Worm (Caenorhabditis elegans): ENCODE results near the gene crn-3.

DNA sequence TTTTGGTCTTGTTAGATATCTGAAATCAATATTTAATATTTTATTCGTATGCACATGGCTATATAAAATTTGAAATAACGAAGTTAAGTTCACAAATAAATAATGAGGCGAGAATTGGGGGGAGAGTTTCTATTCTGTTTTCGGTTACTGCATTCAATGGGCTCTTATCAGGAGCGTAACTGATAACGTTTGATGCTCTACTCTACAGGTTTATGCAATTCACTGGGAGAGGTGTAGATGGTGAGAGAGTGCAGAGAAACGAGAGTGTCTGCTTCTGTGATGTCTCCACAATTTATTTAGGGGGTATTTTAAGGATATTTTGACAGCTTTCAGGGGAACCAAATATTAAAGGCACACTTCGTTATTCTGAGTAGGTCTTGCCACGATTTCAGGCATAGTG, 6.9 kb downstream of the crn-3 start, which contains the start of gene C14A4.6:
- TF ChIP-seq ces-1 (GFP tag; optimal IDR thresholded peaks at IDR 0.05) (no peak), unc-62 (GFP tag; optimal IDR thresholded peaks at IDR 0.05) (no peak), zip-8 (tag; optimal IDR thresholded peaks at IDR 0.05) (no peak), snpc-4 (tag; optimal IDR thresholded peaks at IDR 0.05) (no peak), elt-1 (tag; optimal IDR thresholded peaks at IDR 0.05; ENCODE audit: borderline replicate concordance, insufficient read depth) (no peak), nhr-237 (tag; optimal IDR thresholded peaks at IDR 0.05) (no peak), nhr-12 (tag; optimal IDR thresholded peaks at IDR 0.05) (no peak), flh-1 (GFP tag; optimal IDR thresholded peaks at IDR 0.05) (no peak), ztf-11 (tag; optimal IDR thresholded peaks at IDR 0.05) (no peak)
